Worm (Caenorhabditis elegans): Measurements from ENCODE around the gene T10B5.8.

- TF ChIP-seq aly-1 (tag; optimal IDR thresholded peaks at IDR 0.05) (no peak), ama-1 (optimal IDR thresholded peaks at IDR 0.05) (no peak), tbx-11 (GFP tag; IDR thresholded peaks at IDR 0.05) (no peak)
These were observed 27.8 kb downstream of the T10B5.8 start, which contains the start of gene T10B5.3 for ce11 chrV:1869682-1870081.
